Worm (Caenorhabditis elegans): Measurements from ENCODE around the gene nhx-5.

DNA sequence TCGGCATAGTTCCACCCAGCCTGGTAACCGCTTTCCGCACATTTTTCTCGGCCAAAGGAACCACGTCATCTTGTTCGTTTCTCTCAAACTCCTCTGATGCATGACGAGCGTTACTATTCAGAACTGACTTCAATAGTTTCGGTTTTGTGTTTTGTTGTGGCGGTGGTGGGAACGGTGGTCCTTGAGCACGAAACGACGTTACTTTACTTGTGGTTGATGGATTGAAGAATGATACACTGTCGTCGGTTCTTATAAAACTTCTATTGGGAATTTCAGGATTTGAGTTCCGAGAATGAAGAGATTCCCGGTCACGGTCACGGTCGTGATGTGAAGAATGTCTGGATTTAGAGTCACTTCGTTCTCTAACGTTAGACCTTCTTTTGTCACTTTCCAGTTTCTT is 33.1 kb downstream of the nhx-5 start:
- TF ChIP-seq unc-39 (tag; optimal IDR thresholded peaks at IDR 0.05) (no peak), fos-1 (tag; optimal IDR thresholded peaks at IDR 0.05) (no peak), fkh-10 (GFP tag; optimal IDR thresholded peaks at IDR 0.05) (no peak), nhr-12 (tag; optimal IDR thresholded peaks at IDR 0.05) (no peak), zag-1 (tag; optimal IDR thresholded peaks at IDR 0.05) (no peak), daf-12 (tag; optimal IDR thresholded peaks at IDR 0.05) (no peak)
